Worm (Caenorhabditis elegans): Measurements from ENCODE around the gene C46H3.1.

ce11 chrX:1216833-1217232 is 7.6 kb downstream of the C46H3.1 start:
- TF ChIP-seq lin-13 (tag; optimal IDR thresholded peaks at IDR 0.05) (no peak), ztf-11 (tag; optimal IDR thresholded peaks at IDR 0.05) (no peak), pha-4 (tag; optimal IDR thresholded peaks at IDR 0.05) (no peak), ceh-83 (GFP tag; optimal IDR thresholded peaks at IDR 0.05) (no peak), elt-3 (tag; optimal IDR thresholded peaks at IDR 0.05) (no peak), nhr-2 (tag; optimal IDR thresholded peaks at IDR 0.05) (no peak), blmp-1 (tag; optimal IDR thresholded peaks at IDR 0.05) (no peak), nhr-76 (tag; optimal IDR thresholded peaks at IDR 0.05) (no peak), nhr-28 (tag; optimal IDR thresholded peaks at IDR 0.05) (no peak), unc-62 (GFP tag; optimal IDR thresholded peaks at IDR 0.05) (no peak), nhr-237 (tag; optimal IDR thresholded peaks at IDR 0.05) (no peak), nhr-12 (tag; optimal IDR thresholded peaks at IDR 0.05) (no peak)
